Fruit fly (Drosophila melanogaster) Kc167 (cell line): ENCODE data around the gene CAH9.

Experiments used
- Myc ChIP-seq: fragments of >200 bp; optimal IDR thresholded peaks from 2 replicates; lab custom pipeline; 2017; ENCODE audit warnings: missing external identifiers
- Sin3A ChIP-seq: fragments of >200 bp; optimal IDR thresholded peaks from 2 replicates; lab custom pipeline; 2018; ENCODE audit warnings: missing external identifiers
- h ChIP-seq: fragments of >200 bp; optimal IDR thresholded peaks from 3 replicates; lab custom pipeline; 2018; ENCODE audit warnings: missing external identifiers
- insv ChIP-seq: fragments of >200 bp; optimal IDR thresholded peaks from 3 replicates; lab custom pipeline; 2018; ENCODE audit warnings: missing external identifiers
- psq ChIP-seq: fragments of >200 bp; optimal IDR thresholded peaks from 2 replicates; lab custom pipeline; 2017; ENCODE audit warnings: missing external identifiers
- ttk ChIP-seq: sonication (Bioruptor generic); optimal IDR thresholded peaks from 2 replicates; lab custom pipeline; 2017; ENCODE audit warnings: missing external identifiers

CAH9 gene

dm6 chr3R:27118346-27118745 lies 12.4 kb upstream of the CAH9 start, which contains the start of gene CG5882:
CG5882 (plus strand) TSS chr3R:27118646.
- TF ChIP-seq ttk (lab: Kevin White, UChicago), result no peak
- no peak for TF ChIP-seq insv (lab: Kevin White, UChicago)
- no peak for TF ChIP-seq h (lab: Kevin White, UChicago)
- TF ChIP-seq psq (lab: Kevin White, UChicago), result no peak

- TF ChIP-seq psq (lab: Kevin White, UChicago), result no peak
- TF ChIP-seq Myc (lab: Kevin White, UChicago), result no peak
- no peak for TF ChIP-seq ttk (lab: Kevin White, UChicago)
- TF ChIP-seq insv (lab: Kevin White, UChicago), result no peak
- TF ChIP-seq Sin3A (lab: Kevin White, UChicago), result no peak
- no peak for TF ChIP-seq h (lab: Kevin White, UChicago)
Measured at dm6 chr3R:27116465-27117092, 10.6 kb upstream of the CAH9 start, which contains the start of the genes CG6066 and CG5880. CG6066 (minus strand) TSS chr3R:27116707. CG5880 (plus strand) TSS chr3R:27116745.

- no peak for TF ChIP-seq Myc (lab: Kevin White, UChicago)
- no peak for TF ChIP-seq psq (lab: Kevin White, UChicago)
- no peak for TF ChIP-seq Sin3A (lab: Kevin White, UChicago)
- no peak for TF ChIP-seq h (lab: Kevin White, UChicago)
- no peak for TF ChIP-seq insv (lab: Kevin White, UChicago)
- no peak for TF ChIP-seq ttk (lab: Kevin White, UChicago)
Measured at dm6 chr3R:27111784-27112602, 6.0 kb upstream of the CAH9 start, which contains the start of the genes gb and CG5815. gb (minus strand) TSS chr3R:27112270. CG5815 (plus strand) TSS chr3R:27112566.

- TF ChIP-seq psq (lab: Kevin White, UChicago) (no peak), h (lab: Kevin White, UChicago) (no peak), insv (lab: Kevin White, UChicago) (no peak)
Measured at dm6 chr3R:27109458-27109857, 3.5 kb upstream of the CAH9 start.

dm6 chr3R:27108111-27108510 lies 2.1 kb upstream of the CAH9 start:
- TF ChIP-seq ttk (lab: Kevin White, UChicago) (no peak), Myc (lab: Kevin White, UChicago) (no peak), psq (lab: Kevin White, UChicago) (no peak), insv (lab: Kevin White, UChicago) (no peak), h (lab: Kevin White, UChicago) (no peak), Sin3A (lab: Kevin White, UChicago) (no peak)

- no peak for TF ChIP-seq insv (lab: Kevin White, UChicago)
- no peak for TF ChIP-seq psq (lab: Kevin White, UChicago)
- no peak for TF ChIP-seq ttk (lab: Kevin White, UChicago)
- no peak for TF ChIP-seq Sin3A (lab: Kevin White, UChicago)
- no peak for TF ChIP-seq Myc (lab: Kevin White, UChicago)
- TF ChIP-seq h (lab: Kevin White, UChicago), result no peak
Measured at dm6 chr3R:27105439-27105838, 545 bp downstream of the CAH9 start.

- no peak for TF ChIP-seq ttk (lab: Kevin White, UChicago)
- TF ChIP-seq Myc (lab: Kevin White, UChicago), result no peak
Measured at dm6 chr3R:27100930-27101329, 5.1 kb downstream of the CAH9 start, which contains the start of gene Jhbp11. Jhbp11 (plus strand) TSS chr3R:27101230.

- no peak for TF ChIP-seq ttk (lab: Kevin White, UChicago)
- TF ChIP-seq Myc (lab: Kevin White, UChicago), result no peak
- TF ChIP-seq psq (lab: Kevin White, UChicago), result no peak
- TF ChIP-seq insv (lab: Kevin White, UChicago), result no peak
- no peak for TF ChIP-seq h (lab: Kevin White, UChicago)
- no peak for TF ChIP-seq Sin3A (lab: Kevin White, UChicago)
Measured at dm6 chr3R:27099579-27099978, 6.4 kb downstream of the CAH9 start, which contains the start of gene eater. eater (minus strand) TSS chr3R:27099679.

- TF ChIP-seq psq (lab: Kevin White, UChicago) (no peak), h (lab: Kevin White, UChicago) (no peak), insv (lab: Kevin White, UChicago) (no peak), Sin3A (lab: Kevin White, UChicago) (no peak), ttk (lab: Kevin White, UChicago) (no peak), Myc (lab: Kevin White, UChicago) (no peak)
Measured at dm6 chr3R:27098638-27099037, 7.3 kb downstream of the CAH9 start.

- no peak for TF ChIP-seq ttk (lab: Kevin White, UChicago)
- no peak for TF ChIP-seq h (lab: Kevin White, UChicago)
- TF ChIP-seq Sin3A (lab: Kevin White, UChicago), result no peak
- TF ChIP-seq Myc (lab: Kevin White, UChicago), result no peak
- TF ChIP-seq insv (lab: Kevin White, UChicago), result no peak
- TF ChIP-seq psq (lab: Kevin White, UChicago), result no peak
Measured at dm6 chr3R:27094233-27094632, 11.8 kb downstream of the CAH9 start, which contains the start of gene CG14259. CG14259 (plus strand) TSS chr3R:27094533.

- TF ChIP-seq insv (lab: Kevin White, UChicago) (no peak), psq (lab: Kevin White, UChicago) (no peak), ttk (lab: Kevin White, UChicago) (no peak), h (lab: Kevin White, UChicago) (no peak), Myc (lab: Kevin White, UChicago) (no peak), Sin3A (lab: Kevin White, UChicago) (no peak)
Measured at dm6 chr3R:27092843-27093242, 13.1 kb downstream of the CAH9 start, which contains the start of gene CG14258. CG14258 (plus strand) TSS chr3R:27093143.
